Worm (Caenorhabditis elegans): ENCODE measurements around the gene nhr-109.

- TF ChIP-seq him-1 (tag; optimal IDR thresholded peaks at IDR 0.05) (no peak), W03F9.2 (tag; optimal IDR thresholded peaks at IDR 0.05) (no peak), dao-5 (tag; optimal IDR thresholded peaks at IDR 0.05) (no peak)
Measured at ce11 chrII:4470972-4471645, 37.9 kb downstream of the nhr-109 start, which contains the start of gene W06B4.1.
